Worm (Caenorhabditis elegans) whole organism, midembryonic: ENCODE data around the gene Y66D12A.6.

Experiments used
- T22C8.4 ChIP-seq: fragments of 200-800 bp; sonication (Bioruptor generic); IDR thresholded peaks from 2 replicates; pipeline ENCODE4 v1.3.6; 2022; ENCODE audit warnings: missing genetic modification characterization, missing compliant biosample characterization
- cog-1 ChIP-seq: sonication (generic microtip); optimal IDR thresholded peaks from 2 replicates; lab custom pipeline; 2016; ENCODE audit warnings: missing genetic modification characterization, missing compliant biosample characterization
- flt-1 ChIP-seq: fragments of 200-800 bp; sonication (Bioruptor generic); IDR thresholded peaks from 2 replicates; pipeline ENCODE4 v1.3.6; 2022; ENCODE audit warnings: missing genetic modification characterization, missing compliant biosample characterization
- klf-2 ChIP-seq: fragments of 200-800 bp; sonication (Bioruptor generic); conservative IDR thresholded peaks from 2 replicates; pipeline ENCODE4 v1.3.6; 2022; ENCODE audit warnings: missing genetic modification reagents, missing genetic modification characterization, missing compliant biosample characterization
- med-1 ChIP-seq: sonication (generic microtip); optimal IDR thresholded peaks from 2 replicates; lab custom pipeline; 2017; ENCODE audit warnings: missing genetic modification characterization, mild to moderate bottlenecking, missing compliant biosample characterization, antibody characterized with exemption, missing genetic modification reagents; ENCODE audit not compliant: insufficient read depth
- ref-1 ChIP-seq: fragments of 200-800 bp; sonication (Bioruptor generic); conservative IDR thresholded peaks from 2 replicates; pipeline ENCODE4 v1.3.6; 2022; ENCODE audit warnings: missing genetic modification reagents, missing genetic modification characterization, missing compliant biosample characterization
- tab-1 ChIP-seq: fragments of 200-800 bp; sonication (Bioruptor generic); IDR thresholded peaks from 2 replicates; pipeline ENCODE4 v1.3.6; 2022; ENCODE audit warnings: missing genetic modification characterization, missing compliant biosample characterization
- ztf-23 ChIP-seq: fragments of 200-800 bp; sonication (Bioruptor generic); IDR thresholded peaks from 2 replicates; pipeline ENCODE4 v1.3.6; 2022; ENCODE audit warnings: missing genetic modification reagents, missing genetic modification characterization, missing compliant biosample characterization
- ztf-29 ChIP-seq: fragments of 200-800 bp; sonication (Bioruptor generic); IDR thresholded peaks from 2 replicates; pipeline ENCODE4 v1.3.6; 2022; ENCODE audit warnings: missing genetic modification reagents, missing genetic modification characterization, missing compliant biosample characterization

- no peak for TF ChIP-seq cog-1 (tag; lab: Kevin White, UChicago)
- TF ChIP-seq med-1 (GFP tag; lab: Kevin White, UChicago): no peak
- TF ChIP-seq ztf-29: no peak
- no peak for TF ChIP-seq T22C8.4 (GFP tag; lab: Robert Waterston, UW)
- TF ChIP-seq ref-1 (GFP tag; lab: Robert Waterston, UW): no peak
- TF ChIP-seq tab-1 (GFP tag; lab: Robert Waterston, UW): no peak
- TF ChIP-seq flt-1 (GFP tag; lab: Robert Waterston, UW): no peak
- TF ChIP-seq ztf-23: no peak
- TF ChIP-seq klf-2 (GFP tag; lab: Robert Waterston, UW): no peak
Observed at ce11 chrIII:11609568-11609967, 28.4 kb upstream of the Y66D12A.6 start, which contains the start of gene Y66D12A.30.
